Worm (Caenorhabditis elegans): ENCODE data around the gene ZK380.4.
"Not testable (repeated sequence)": the region's sequence is repeated elsewhere in the genome, so short reads cannot be mapped to it uniquely, and the experiment has no call there.

The ZK380.4 gene

DNA sequence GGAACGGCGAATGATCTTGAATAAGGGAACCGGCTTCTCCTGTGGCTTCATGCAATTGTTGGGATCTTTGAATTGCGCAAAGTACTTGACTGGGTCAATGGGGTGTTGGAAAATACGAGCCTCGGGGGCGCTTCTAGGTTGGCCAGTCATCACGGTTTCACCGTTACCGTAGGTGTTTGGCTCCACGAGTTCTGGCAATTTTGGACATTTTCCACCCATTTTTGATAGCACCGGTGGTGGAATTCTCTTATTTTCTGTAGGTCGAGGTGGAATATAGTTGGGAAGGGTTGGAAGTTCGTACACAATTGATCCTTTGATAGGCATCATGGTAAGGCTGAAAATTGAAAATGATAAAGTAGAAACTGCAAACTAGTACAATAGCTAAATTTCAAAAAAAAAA is at the start of gene ZK380.4:
TSS of gene ZK380.4 (minus strand) at position 327 of the 400 bp plus-strand sequence.
- TF ChIP-seq mep-1 (tag; optimal IDR thresholded peaks at IDR 0.05) (no peak), mab-5 (tag; optimal IDR thresholded peaks at IDR 0.05) (no peak), unc-39 (tag; optimal IDR thresholded peaks at IDR 0.05) (no peak), sem-2 (GFP tag; optimal IDR thresholded peaks at IDR 0.05) (no peak), ces-1 (GFP tag; optimal IDR thresholded peaks at IDR 0.05) (no peak), nhr-12 (tag; optimal IDR thresholded peaks at IDR 0.05) (no peak), ceh-39 (tag; optimal IDR thresholded peaks at IDR 0.05) (no peak), snpc-4 (tag; optimal IDR thresholded peaks at IDR 0.05) (no peak), unc-120 (tag; optimal IDR thresholded peaks at IDR 0.05; ENCODE audit: poor library complexity, severe bottlenecking) (no peak)

- no peak for TF ChIP-seq nhr-76 (tag; optimal IDR thresholded peaks at IDR 0.05)
- TF ChIP-seq lsy-2 (tag; optimal IDR thresholded peaks at IDR 0.05), result no peak
- TF ChIP-seq nhr-2 (tag; optimal IDR thresholded peaks at IDR 0.05), result no peak
- TF ChIP-seq ceh-83 (GFP tag; optimal IDR thresholded peaks at IDR 0.05), result no peak
These were observed 46.7 kb upstream of the ZK380.4 start for ce11 chrX:1698476-1698875.

DNA sequence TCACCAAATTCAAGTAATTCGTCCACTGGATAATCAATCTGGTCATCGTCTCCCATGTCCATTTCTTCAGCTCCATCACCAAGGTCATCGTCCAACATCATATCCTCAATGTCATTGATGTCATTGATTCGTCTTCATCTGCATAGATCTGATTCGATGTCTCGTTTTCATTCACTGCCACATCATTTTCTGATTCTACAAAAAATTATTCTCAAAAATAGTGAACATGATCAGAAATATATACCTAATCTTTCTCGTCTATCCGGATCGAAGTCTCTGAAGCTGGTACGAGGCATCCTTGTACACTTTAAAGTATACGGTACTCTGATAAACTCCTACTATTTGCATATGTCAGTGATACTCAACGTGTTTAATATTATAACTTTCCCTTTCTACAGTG is 45.1 kb upstream of the ZK380.4 start, which contains the start of gene C36C9.4:
TSS of gene C36C9.4 (minus strand) at position 101 of the 400 bp plus-strand sequence.
- not testable (repeated sequence) for TF ChIP-seq lsy-2 (tag; optimal IDR thresholded peaks at IDR 0.05); hlh-1 (tag; optimal IDR thresholded peaks at IDR 0.05); drap-1 (GFP tag; optimal IDR thresholded peaks at IDR 0.05)

- not testable (repeated sequence) for TF ChIP-seq blmp-1 (tag; optimal IDR thresholded peaks at IDR 0.05); tbx-8 (GFP tag; optimal IDR thresholded peaks at IDR 0.05); pha-4 (tag; optimal IDR thresholded peaks at IDR 0.05)
These were observed 39.1 kb upstream of the ZK380.4 start, which contains the start of gene C36C9.6 for ce11 chrX:1690894-1691293. TSS of gene C36C9.6 (minus strand) at chrX:1690994.

DNA sequence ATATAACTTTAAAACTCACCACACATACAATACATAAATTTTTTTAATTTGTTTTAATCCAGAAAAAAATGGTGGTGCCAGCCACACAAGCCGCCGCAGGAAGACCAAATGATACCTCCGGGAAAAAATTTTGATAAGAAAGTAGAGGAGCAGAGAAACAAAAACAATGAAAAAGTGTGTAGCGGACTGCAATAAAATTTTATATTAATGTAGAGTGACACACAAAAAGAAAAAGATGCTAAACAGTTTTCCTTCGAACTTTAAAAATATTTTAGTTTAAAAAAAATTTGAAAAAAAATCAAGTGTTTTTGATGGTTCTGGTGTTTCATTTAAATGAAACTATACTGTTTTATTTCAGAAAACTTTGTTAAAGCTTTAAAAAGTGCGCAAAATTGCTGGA is 38.2 kb upstream of the ZK380.4 start, which contains the start of gene C36C9.12:
TSS of gene C36C9.12 (minus strand) at position 101 of the 400 bp plus-strand sequence.
- TF ChIP-seq nhr-76, nhr-237, mls-2 (tag; optimal IDR thresholded peaks at IDR 0.05): not testable (repeated sequence)

DNA sequence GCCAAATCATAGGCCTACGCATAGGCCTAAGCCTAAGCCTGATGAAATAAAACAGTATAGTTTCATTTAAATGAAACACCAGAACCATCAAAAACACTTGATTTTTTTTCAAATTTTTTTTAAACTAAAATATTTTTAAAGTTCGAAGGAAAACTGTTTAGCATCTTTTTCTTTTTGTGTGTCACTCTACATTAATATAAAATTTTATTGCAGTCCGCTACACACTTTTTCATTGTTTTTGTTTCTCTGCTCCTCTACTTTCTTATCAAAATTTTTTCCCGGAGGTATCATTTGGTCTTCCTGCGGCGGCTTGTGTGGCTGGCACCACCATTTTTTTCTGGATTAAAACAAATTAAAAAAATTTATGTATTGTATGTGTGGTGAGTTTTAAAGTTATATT is 35.3 kb upstream of the ZK380.4 start, which contains the start of gene C36C9.11:
TSS of gene C36C9.11 (plus strand) at position 301 of the 400 bp plus-strand sequence.
- TF ChIP-seq snpc-4 (tag; optimal IDR thresholded peaks at IDR 0.05); nhr-237 (tag; optimal IDR thresholded peaks at IDR 0.05); unc-120 (tag; optimal IDR thresholded peaks at IDR 0.05; ENCODE audit: poor library complexity, severe bottlenecking): not testable (repeated sequence)

- TF ChIP-seq unc-120 (tag; optimal IDR thresholded peaks at IDR 0.05; ENCODE audit: poor library complexity, severe bottlenecking) (no peak), ceh-39 (tag; optimal IDR thresholded peaks at IDR 0.05) (no peak), flh-1 (GFP tag; optimal IDR thresholded peaks at IDR 0.05) (no peak), cnd-1 (tag; optimal IDR thresholded peaks at IDR 0.05) (no peak), mls-2 (tag; optimal IDR thresholded peaks at IDR 0.05) (no peak), nhr-76 (tag; optimal IDR thresholded peaks at IDR 0.05) (no peak), nhr-12 (tag; optimal IDR thresholded peaks at IDR 0.05) (no peak), bed-3 (GFP tag; optimal IDR thresholded peaks at IDR 0.05) (no peak), tbx-8 (GFP tag; optimal IDR thresholded peaks at IDR 0.05) (no peak), ham-2 (GFP tag; optimal IDR thresholded peaks at IDR 0.05) (no peak), nhr-2 (tag; optimal IDR thresholded peaks at IDR 0.05) (no peak), lin-32 (GFP tag; optimal IDR thresholded peaks at IDR 0.05) (no peak)
These were observed 30.8 kb upstream of the ZK380.4 start, which contains the start of gene meg-4 for ce11 chrX:1682558-1682957. TSS of gene meg-4 (plus strand) at chrX:1682954.

DNA sequence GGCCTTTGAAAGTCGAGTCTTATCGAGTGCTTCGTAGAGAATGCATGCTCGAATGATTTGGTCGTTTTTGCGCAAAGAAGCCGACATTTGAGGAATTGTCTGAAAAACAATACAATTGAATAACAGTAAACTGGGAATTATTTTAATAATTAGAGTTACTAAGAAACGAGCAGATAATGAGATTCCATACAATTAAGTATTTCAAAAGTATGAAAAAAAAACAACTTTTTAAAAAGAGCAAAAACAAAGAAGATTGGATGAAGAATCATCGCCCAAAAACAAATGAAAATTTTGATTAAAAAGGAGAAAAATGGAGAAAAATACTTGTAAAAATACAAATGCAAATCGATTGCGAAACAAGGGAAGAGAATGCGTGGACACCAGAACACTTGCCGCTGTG is 26.2 kb upstream of the ZK380.4 start, which contains the start of gene fbxa-170:
TSS of gene fbxa-170 (minus strand) at position 101 of the 400 bp plus-strand sequence.
- no peak for TF ChIP-seq nhr-237 (tag; optimal IDR thresholded peaks at IDR 0.05)
- no peak for TF ChIP-seq sptf-1 (tag; optimal IDR thresholded peaks at IDR 0.05)
- TF ChIP-seq lin-32 (GFP tag; optimal IDR thresholded peaks at IDR 0.05), result no peak
- no peak for TF ChIP-seq drap-1 (GFP tag; optimal IDR thresholded peaks at IDR 0.05)
- TF ChIP-seq unc-120 (tag; optimal IDR thresholded peaks at IDR 0.05; ENCODE audit: poor library complexity, severe bottlenecking), result no peak
- no peak for TF ChIP-seq sem-2 (GFP tag; optimal IDR thresholded peaks at IDR 0.05)
- TF ChIP-seq ztf-11 (tag; optimal IDR thresholded peaks at IDR 0.05), result no peak
- TF ChIP-seq M03D4.4 (tag; optimal IDR thresholded peaks at IDR 0.05), result no peak
